Fruit fly (Drosophila melanogaster) whole organism, embryonic: ENCODE results near the gene CG17134.

Experiments used
- Adf1 ChIP-seq: fragments of 200-800 bp; sonication (Bioruptor generic); IDR thresholded peaks from 2 replicates; pipeline ENCODE4 v1.3.6; 2022; ENCODE audit warnings: missing biosample characterization, missing genetic modification characterization
- Antp ChIP-seq: fragments of 200-800 bp; sonication (Bioruptor generic); optimal IDR thresholded peaks from 3 replicates; lab custom pipeline; 2016; ENCODE audit warnings: missing biosample characterization, missing genetic modification characterization
- B-H1 ChIP-seq: fragments of 200-800 bp; sonication (Bioruptor generic); IDR thresholded peaks from 3 replicates; pipeline ENCODE4 v1.3.6; 2022; ENCODE audit warnings: missing biosample characterization, missing genetic modification characterization
- CG10147 ChIP-seq: fragments of 200-800 bp; sonication (Bioruptor generic); optimal IDR thresholded peaks from 2 replicates; lab custom pipeline; 2019; ENCODE audit warnings: missing biosample characterization, mild to moderate bottlenecking, missing genetic modification characterization, moderate library complexity
- CG10274 ChIP-seq: fragments of 200-800 bp; sonication (Bioruptor generic); optimal IDR thresholded peaks from 3 replicates; lab custom pipeline; 2017; ENCODE audit warnings: missing biosample characterization, mild to moderate bottlenecking, missing genetic modification characterization
- CG11247 ChIP-seq: fragments of 200-800 bp; sonication (Bioruptor generic); IDR thresholded peaks from 2 replicates; pipeline ENCODE4 v1.3.6; 2022; ENCODE audit warnings: missing biosample characterization, missing genetic modification characterization
- CG12155 ChIP-seq: fragments of 200-800 bp; sonication (Bioruptor generic); optimal IDR thresholded peaks from 3 replicates; lab custom pipeline; 2016; ENCODE audit warnings: missing biosample characterization, missing genetic modification characterization
- CG12391 ChIP-seq: fragments of 200-800 bp; sonication (Bioruptor generic); optimal IDR thresholded peaks from 3 replicates; lab custom pipeline; 2018; ENCODE audit warnings: missing biosample characterization, mild to moderate bottlenecking, missing genetic modification characterization, moderate library complexity
- CG13296 ChIP-seq: fragments of 200-800 bp; sonication (Bioruptor generic); optimal IDR thresholded peaks from 3 replicates; lab custom pipeline; 2018; ENCODE audit warnings: missing biosample characterization, mild to moderate bottlenecking, missing genetic modification characterization
- CG13624 ChIP-seq: fragments of 200-800 bp; sonication (Bioruptor generic); optimal IDR thresholded peaks from 2 replicates; lab custom pipeline; 2016; ENCODE audit warnings: missing biosample characterization, missing genetic modification characterization
- CG14710 ChIP-seq: fragments of 200-800 bp; sonication (Bioruptor generic); optimal IDR thresholded peaks from 3 replicates; lab custom pipeline; 2019; ENCODE audit warnings: missing biosample characterization, mild to moderate bottlenecking, missing genetic modification characterization, moderate library complexity
- CG1603 ChIP-seq: fragments of 200-800 bp; sonication (Bioruptor generic); optimal IDR thresholded peaks from 2 replicates; lab custom pipeline; 2019; ENCODE audit warnings: missing biosample characterization, mild to moderate bottlenecking, missing genetic modification characterization, moderate library complexity
- CG2116 ChIP-seq: fragments of 200-800 bp; sonication (Bioruptor generic); optimal IDR thresholded peaks from 3 replicates; lab custom pipeline; 2018; ENCODE audit warnings: missing biosample characterization, mild to moderate bottlenecking, missing genetic modification characterization
- CG2875 ChIP-seq: fragments of 200-800 bp; sonication (Bioruptor generic); optimal IDR thresholded peaks from 2 replicates; lab custom pipeline; 2017; ENCODE audit warnings: missing biosample characterization, mild to moderate bottlenecking, missing genetic modification characterization, missing genetic modification reagents
- CG31441 ChIP-seq: fragments of 200-800 bp; sonication (Bioruptor generic); IDR thresholded peaks from 2 replicates; pipeline ENCODE4 v1.3.6; 2022; ENCODE audit warnings: missing biosample characterization, missing genetic modification characterization
- CG32772 ChIP-seq: fragments of 200-800 bp; sonication (Bioruptor generic); IDR thresholded peaks from 2 replicates; pipeline ENCODE4 v1.3.6; 2022; ENCODE audit warnings: missing biosample characterization, missing genetic modification characterization
- CG4360 ChIP-seq: fragments of 200-800 bp; sonication (Bioruptor generic); IDR thresholded peaks from 2 replicates; pipeline ENCODE4 v1.3.6; 2022; ENCODE audit warnings: missing biosample characterization, missing genetic modification characterization
- CG4820 ChIP-seq: fragments of 200-800 bp; sonication (Bioruptor generic); optimal IDR thresholded peaks from 3 replicates; lab custom pipeline; 2016; ENCODE audit warnings: missing biosample characterization, missing genetic modification characterization
- CG6683 ChIP-seq: fragments of 200-800 bp; sonication (Bioruptor generic); optimal IDR thresholded peaks from 2 replicates; lab custom pipeline; 2017; ENCODE audit warnings: missing biosample characterization, mild to moderate bottlenecking, missing genetic modification characterization, missing genetic modification reagents
- CG7786 ChIP-seq: fragments of 200-800 bp; sonication (Bioruptor generic); optimal IDR thresholded peaks from 2 replicates; lab custom pipeline; 2016; ENCODE audit warnings: missing biosample characterization, missing genetic modification characterization
- CG9215 ChIP-seq: fragments of 200-800 bp; sonication (Bioruptor generic); IDR thresholded peaks from 2 replicates; pipeline ENCODE4 v1.3.6; 2022; ENCODE audit warnings: missing biosample characterization, missing genetic modification characterization
- CG9437 ChIP-seq: fragments of 200-800 bp; sonication (Bioruptor generic); optimal IDR thresholded peaks from 2 replicates; lab custom pipeline; 2018; ENCODE audit warnings: missing biosample characterization, mild to moderate bottlenecking, missing genetic modification characterization
- CG9797 ChIP-seq: fragments of 200-800 bp; sonication (Bioruptor generic); optimal IDR thresholded peaks from 3 replicates; lab custom pipeline; 2018; ENCODE audit warnings: missing biosample characterization, mild to moderate bottlenecking, missing genetic modification characterization
- CTCF ChIP-seq: fragments of 200-800 bp; sonication (Bioruptor generic); optimal IDR thresholded peaks from 2 replicates; lab custom pipeline; 2017; ENCODE audit warnings: missing biosample characterization, mild to moderate bottlenecking, missing genetic modification characterization, moderate library complexity
- CrebB ChIP-seq: fragments of 200-800 bp; sonication (Bioruptor generic); optimal IDR thresholded peaks from 3 replicates; lab custom pipeline; 2018; ENCODE audit warnings: missing biosample characterization, mild to moderate bottlenecking, missing genetic modification characterization
- Dbx ChIP-seq: fragments of 200-800 bp; sonication (Bioruptor generic); IDR thresholded peaks from 3 replicates; pipeline ENCODE4 v1.3.6; 2022; ENCODE audit warnings: missing biosample characterization, missing genetic modification characterization
- Hand ChIP-seq: fragments of 200-800 bp; sonication (Bioruptor generic); optimal IDR thresholded peaks from 2 replicates; lab custom pipeline; 2017; ENCODE audit warnings: mild to moderate bottlenecking, missing biosample characterization, missing genetic modification reagents, missing genetic modification characterization
- Hmx ChIP-seq: fragments of 200-800 bp; sonication (Bioruptor generic); optimal IDR thresholded peaks from 2 replicates; lab custom pipeline; 2016; ENCODE audit warnings: missing biosample characterization, missing genetic modification characterization
- MESR4 ChIP-seq: fragments of 200-800 bp; sonication (Bioruptor generic); optimal IDR thresholded peaks from 2 replicates; lab custom pipeline; 2018; ENCODE audit warnings: missing biosample characterization, mild to moderate bottlenecking, missing genetic modification characterization, moderate library complexity
- Meics ChIP-seq: fragments of 200-800 bp; sonication (Bioruptor generic); optimal IDR thresholded peaks from 2 replicates; lab custom pipeline; 2017; ENCODE audit warnings: missing biosample characterization, mild to moderate bottlenecking, missing genetic modification characterization
- Mrtf ChIP-seq: fragments of 200-800 bp; sonication (Bioruptor generic); IDR thresholded peaks from 3 replicates; pipeline ENCODE4 v1.3.6; 2022; ENCODE audit warnings: missing biosample characterization, missing genetic modification characterization
- Myb ChIP-seq: fragments of 200-800 bp; sonication (Bioruptor generic); optimal IDR thresholded peaks from 2 replicates; lab custom pipeline; 2016; ENCODE audit warnings: missing biosample characterization, missing genetic modification characterization
- Nf-YB ChIP-seq: fragments of 200-800 bp; sonication (Bioruptor generic); optimal IDR thresholded peaks from 3 replicates; lab custom pipeline; 2019; ENCODE audit warnings: missing biosample characterization, mild to moderate bottlenecking, missing genetic modification characterization, moderate library complexity
- ara ChIP-seq: fragments of 200-800 bp; sonication (Bioruptor generic); IDR thresholded peaks from 2 replicates; pipeline ENCODE4 v1.3.6; 2022; ENCODE audit warnings: missing biosample characterization, missing genetic modification characterization
- ato ChIP-seq: fragments of 200-800 bp; sonication (Bioruptor generic); IDR thresholded peaks from 2 replicates; pipeline ENCODE4 v1.3.6; 2022; ENCODE audit warnings: missing biosample characterization, missing genetic modification characterization; ENCODE audit not compliant: partially characterized antibody
- dati ChIP-seq: fragments of 200-800 bp; sonication (Bioruptor generic); IDR thresholded peaks from 2 replicates; pipeline ENCODE4 v1.3.6; 2022; ENCODE audit warnings: missing biosample characterization, missing genetic modification characterization
- dysf ChIP-seq: fragments of 200-800 bp; sonication (Bioruptor generic); IDR thresholded peaks from 3 replicates; pipeline ENCODE4 v1.3.6; 2022; ENCODE audit warnings: missing biosample characterization, missing genetic modification characterization
- exex ChIP-seq: fragments of 200-800 bp; sonication (Bioruptor generic); optimal IDR thresholded peaks from 4 replicates; lab custom pipeline; 2018; ENCODE audit warnings: missing biosample characterization, mild to moderate bottlenecking, missing genetic modification characterization, moderate library complexity
- fd3F ChIP-seq: fragments of 200-800 bp; sonication (Bioruptor generic); optimal IDR thresholded peaks from 2 replicates; lab custom pipeline; 2018; ENCODE audit warnings: missing biosample characterization, mild to moderate bottlenecking, missing genetic modification characterization, moderate library complexity
- gfzf ChIP-seq: fragments of 200-800 bp; sonication (Bioruptor generic); optimal IDR thresholded peaks from 2 replicates; lab custom pipeline; 2016; ENCODE audit warnings: missing biosample characterization, mild to moderate bottlenecking, missing genetic modification characterization, moderate library complexity
- grau ChIP-seq: fragments of 200-800 bp; optimal IDR thresholded peaks from 3 replicates; lab custom pipeline; 2019; ENCODE audit warnings: missing biosample characterization, mild to moderate bottlenecking, missing genetic modification characterization, moderate library complexity
- grn ChIP-seq: fragments of 200-800 bp; sonication (Bioruptor generic); optimal IDR thresholded peaks from 3 replicates; lab custom pipeline; 2017; ENCODE audit warnings: missing biosample characterization, missing genetic modification characterization
- gro ChIP-seq: fragments of 200-800 bp; sonication (Bioruptor generic); optimal IDR thresholded peaks from 2 replicates; lab custom pipeline; 2016; ENCODE audit warnings: missing biosample characterization, missing genetic modification characterization
- insv ChIP-seq, 2 experiments: fragments of 200-800 bp; sonication (Bioruptor generic); optimal IDR thresholded peaks; 3 replicates each; lab custom pipeline; 2016 to 2018; ENCODE audit warnings: missing biosample characterization in 2 of 2, missing genetic modification characterization in 2 of 2
- nerfin-2 ChIP-seq: fragments of 200-800 bp; sonication (Bioruptor generic); IDR thresholded peaks from 2 replicates; pipeline ENCODE4 v1.3.6; 2022; ENCODE audit warnings: missing biosample characterization, missing genetic modification characterization; ENCODE audit not compliant: partially characterized antibody
- p53 ChIP-seq: fragments of 200-800 bp; sonication (Bioruptor generic); optimal IDR thresholded peaks from 2 replicates; lab custom pipeline; 2016; ENCODE audit warnings: missing biosample characterization, missing genetic modification characterization
- pzg ChIP-seq: fragments of 200-800 bp; sonication (Bioruptor generic); optimal IDR thresholded peaks from 3 replicates; lab custom pipeline; 2018; ENCODE audit warnings: missing biosample characterization, mild to moderate bottlenecking, missing genetic modification characterization, moderate library complexity
- stwl ChIP-seq: fragments of 200-800 bp; sonication (Bioruptor generic); optimal IDR thresholded peaks from 3 replicates; lab custom pipeline; 2018; ENCODE audit warnings: missing biosample characterization, mild to moderate bottlenecking, missing genetic modification characterization, moderate library complexity
- wor ChIP-seq: fragments of 200-800 bp; sonication (Bioruptor generic); IDR thresholded peaks from 2 replicates; pipeline ENCODE4 v1.3.6; 2022; ENCODE audit warnings: missing biosample characterization, missing genetic modification characterization
- z ChIP-seq: fragments of 200-800 bp; sonication (Bioruptor generic); IDR thresholded peaks from 3 replicates; pipeline ENCODE4 v1.3.6; 2022; ENCODE audit warnings: missing biosample characterization, missing genetic modification characterization

The CG17134 gene

dm6 chr2L:10850320-10850990 lies 29.9 kb downstream of the CG17134 start, which contains the start of gene porin (continued):
- TF ChIP-seq Meics (GFP tag; lab: Kevin White, UChicago) (peak; percentile 15), grau (no peak), wor (GFP tag; lab: Robert Waterston, UW) (no peak), CG12155 (GFP tag; lab: Kevin White, UChicago) (peak; percentile 6), Myb (GFP tag; lab: Kevin White, UChicago) (peak; percentile 100), CTCF (peak; percentile 9), dati (GFP tag; lab: Robert Waterston, UW) (no peak), ato (GFP tag; lab: Robert Waterston, UW) (no peak), p53 (GFP tag; lab: Kevin White, UChicago) (no peak), Hmx (GFP tag; lab: Kevin White, UChicago) (no peak), gro (GFP tag; lab: Kevin White, UChicago) (peak; percentile 37), insv (GFP tag; optimal IDR thresholded peaks at IDR 0.05; lab: Kevin White, UChicago) (peak in 1 of 2 experiments; percentile 41), fd3F (no peak), Antp (GFP tag; lab: Kevin White, UChicago) (no peak), CG12391 (peak; percentile 34), z (GFP tag; lab: Robert Waterston, UW) (0 out of 3 replicates have a peak, but pooled peaks have one; percentile 25), CG1603 (peak; percentile 84), pzg (peak; percentile 96), CG11247 (GFP tag; lab: Robert Waterston, UW) (no peak), B-H1 (GFP tag; lab: Robert Waterston, UW) (no peak; the same call in 2 of the 3 replicates), grn (GFP tag; lab: Kevin White, UChicago) (peak; percentile 30), ara (GFP tag; lab: Robert Waterston, UW) (peak; percentile 16; the same call in 1 of the 2 replicates), exex (tag; lab: Kevin White, UChicago) (peak; percentile 87), CG2875 (GFP tag; lab: Kevin White, UChicago) (peak; percentile 5), nerfin-2 (GFP tag; lab: Robert Waterston, UW) (no peak), MESR4 (GFP tag; lab: Kevin White, UChicago) (peak; percentile 94), CG13624 (peak; percentile 22), CG14710 (tag; lab: Kevin White, UChicago) (peak; percentile 65), CrebB (no peak), gfzf (GFP tag; lab: Kevin White, UChicago) (peak; percentile 98), CG13296 (GFP tag; lab: Kevin White, UChicago) (peak; percentile 33), Nf-YB (GFP tag; lab: Kevin White, UChicago) (peak; percentile 9), CG7786 (no peak), CG9437 (peak; percentile 83), dysf (GFP tag; lab: Robert Waterston, UW) (no peak), stwl (peak; percentile 79), Adf1 (GFP tag; lab: Robert Waterston, UW) (0 out of 2 replicates have a peak, but pooled peaks have one; percentile 17), CG2116 (GFP tag; lab: Kevin White, UChicago) (peak; percentile 59), CG32772 (no peak), CG6683 (no peak), CG10147 (peak; percentile 6), Mrtf (no peak), CG9215 (GFP tag; lab: Robert Waterston, UW) (no peak), CG31441 (peak; percentile 33; the same call in 1 of the 2 replicates), CG4360 (GFP tag; lab: Robert Waterston, UW) (no peak), CG4820 (peak; percentile 4), CG10274 (no peak), CG9797 (GFP tag; lab: Kevin White, UChicago) (peak; percentile 94), Dbx (no peak), Hand (GFP tag; lab: Kevin White, UChicago) (no peak)
